Worm (Caenorhabditis elegans): Measurements from ENCODE around the gene dct-18.

- TF ChIP-seq flt-1 (GFP tag; IDR thresholded peaks at IDR 0.05), result no peak
- TF ChIP-seq T22C8.4 (GFP tag; IDR thresholded peaks at IDR 0.05), result no peak
- no peak for TF ChIP-seq cog-1 (tag; optimal IDR thresholded peaks at IDR 0.05)
- no peak for TF ChIP-seq tab-1 (GFP tag; IDR thresholded peaks at IDR 0.05)
- TF ChIP-seq ztf-23 (GFP tag; IDR thresholded peaks at IDR 0.05), result no peak
These were observed 16.5 kb downstream of the dct-18 start, which contains the start of gene F58G1.7 for ce11 chrII:12948158-12948557.

All from whole organism, midembryonic.